Worm (Caenorhabditis elegans) whole organism, L1 larva: ENCODE results near the gene F29B9.5.

Source experiments
- C34B4.2 ChIP-seq: sonication (generic microtip); optimal IDR thresholded peaks from 2 replicates; lab custom pipeline; 2017; ENCODE audit warnings: mild to moderate bottlenecking, missing genetic modification characterization, missing compliant biosample characterization
- F16B12.6 ChIP-seq: fragments of 150-350 bp; optimal IDR thresholded peaks from 2 replicates; lab custom pipeline; 2014; ENCODE audit warnings: missing biosample characterization, missing genetic modification characterization
- Y116A8C.19 ChIP-seq: sonication (generic microtip); optimal IDR thresholded peaks from 2 replicates; lab custom pipeline; 2016; ENCODE audit warnings: missing compliant biosample characterization, missing genetic modification characterization, borderline replicate concordance
- ama-1 ChIP-seq: fragments of 150-350 bp; optimal IDR thresholded peaks from 2 replicates; lab custom pipeline; 2014
- ceh-90 ChIP-seq: sonication (generic microtip); optimal IDR thresholded peaks from 2 replicates; lab custom pipeline; 2016; ENCODE audit warnings: missing genetic modification characterization, missing compliant biosample characterization
- ces-1 ChIP-seq: fragments of 150-350 bp; optimal IDR thresholded peaks from 2 replicates; lab custom pipeline; 2014; ENCODE audit warnings: missing biosample characterization, missing genetic modification reagents, missing genetic modification characterization
- efl-1 ChIP-seq, 4 experiments: fragments of 150-350 bp; optimal IDR thresholded peaks in 3 of 4; peaks in 1 of 4; 1 replicate in 1 of 4; 2 replicates in 3 of 4; lab custom pipeline; 2014; ENCODE audit warnings: missing biosample characterization in 2 of 4, missing genetic modification characterization in 2 of 4, missing genetic modification reagents in 2 of 4
- efl-3 ChIP-seq: fragments of 200-800 bp; sonication (Bioruptor generic); optimal IDR thresholded peaks from 2 replicates; lab custom pipeline; 2018; ENCODE audit warnings: mild to moderate bottlenecking, missing genetic modification characterization, missing compliant biosample characterization
- egl-13 ChIP-seq: sonication (generic microtip); optimal IDR thresholded peaks from 2 replicates; lab custom pipeline; 2016; ENCODE audit warnings: missing genotype, missing genetic modification reagents, missing genetic modification characterization, missing compliant biosample characterization
- elt-2 ChIP-seq: sonication (generic microtip); optimal IDR thresholded peaks from 2 replicates; lab custom pipeline; 2016; ENCODE audit warnings: missing genetic modification characterization, mild to moderate bottlenecking, inconsistent platforms, missing compliant biosample characterization, missing genetic modification reagents
- fkh-4 ChIP-seq: sonication (generic microtip); optimal IDR thresholded peaks from 2 replicates; lab custom pipeline; 2016; ENCODE audit warnings: missing compliant biosample characterization, missing genetic modification characterization, borderline replicate concordance
- fos-1 ChIP-seq: fragments of 150-350 bp; optimal IDR thresholded peaks from 2 replicates; lab custom pipeline; 2014; ENCODE audit warnings: missing biosample characterization, missing genetic modification characterization
- grh-1 ChIP-seq: fragments of 200-800 bp; sonication (Bioruptor generic); IDR thresholded peaks from 2 replicates; pipeline ENCODE4 v1.3.6; 2022; ENCODE audit warnings: missing genetic modification reagents, missing genetic modification characterization, missing compliant biosample characterization
- hpl-2 ChIP-seq: fragments of 150-350 bp; optimal IDR thresholded peaks from 2 replicates; lab custom pipeline; 2014; ENCODE audit warnings: missing biosample characterization, missing genetic modification reagents, missing genetic modification characterization
- lin-13 ChIP-seq: fragments of 150-350 bp; optimal IDR thresholded peaks from 2 replicates; lab custom pipeline; 2014; ENCODE audit warnings: missing biosample characterization, missing genetic modification reagents, missing genetic modification characterization
- mdl-1 ChIP-seq, 2 experiments: fragments of 150-350 bp; optimal IDR thresholded peaks; 2 replicates each; lab custom pipeline; 2014 to 2017; ENCODE audit warnings: missing biosample characterization in 2 of 2, missing genetic modification characterization in 2 of 2, inconsistent platforms in 1 of 2
- mef-2 ChIP-seq: fragments of 150-350 bp; optimal IDR thresholded peaks from 2 replicates; lab custom pipeline; 2014; ENCODE audit warnings: missing biosample characterization, missing genetic modification characterization
- mep-1 ChIP-seq: fragments of 150-350 bp; optimal IDR thresholded peaks from 2 replicates; lab custom pipeline; 2014; ENCODE audit warnings: missing biosample characterization, missing genetic modification characterization
- nhr-12 ChIP-seq: sonication (generic microtip); optimal IDR thresholded peaks from 2 replicates; lab custom pipeline; 2017; ENCODE audit warnings: missing biosample characterization, missing genetic modification characterization
- nhr-19 ChIP-seq: fragments of 200-800 bp; sonication (Bioruptor generic); conservative IDR thresholded peaks from 2 replicates; pipeline ENCODE4 v1.3.6; 2022; ENCODE audit warnings: missing genetic modification characterization, missing compliant biosample characterization
- nhr-28 ChIP-seq: fragments of 150-350 bp; optimal IDR thresholded peaks from 2 replicates; lab custom pipeline; 2014; ENCODE audit warnings: missing biosample characterization, missing genetic modification characterization
- nhr-47 ChIP-seq: sonication (generic microtip); optimal IDR thresholded peaks from 2 replicates; lab custom pipeline; 2016; ENCODE audit warnings: mild to moderate bottlenecking, missing genetic modification characterization, moderate library complexity, missing compliant biosample characterization
- nhr-76 ChIP-seq: sonication (generic microtip); optimal IDR thresholded peaks from 2 replicates; lab custom pipeline; 2017; ENCODE audit warnings: missing biosample characterization, missing genetic modification characterization
- nhr-90 ChIP-seq: sonication (generic microtip); optimal IDR thresholded peaks from 2 replicates; lab custom pipeline; 2016; ENCODE audit warnings: mild to moderate bottlenecking, missing genetic modification characterization, missing compliant biosample characterization; ENCODE audit not compliant: poor library complexity
- pax-3 ChIP-seq: fragments of 200-800 bp; sonication (Bioruptor generic); optimal IDR thresholded peaks from 2 replicates; lab custom pipeline; 2018; ENCODE audit warnings: mild to moderate bottlenecking, missing genetic modification characterization, moderate library complexity, missing compliant biosample characterization
- rnt-1 ChIP-seq: sonication (generic microtip); optimal IDR thresholded peaks from 2 replicates; lab custom pipeline; 2016; ENCODE audit warnings: mild to moderate bottlenecking, missing genetic modification characterization, moderate library complexity, missing compliant biosample characterization
- skn-1 ChIP-seq: fragments of 150-350 bp; optimal IDR thresholded peaks from 2 replicates; lab custom pipeline; 2014; ENCODE audit warnings: missing biosample characterization, missing genetic modification characterization
- swsn-7 ChIP-seq: sonication (generic microtip); optimal IDR thresholded peaks from 2 replicates; lab custom pipeline; 2016; ENCODE audit warnings: missing genetic modification characterization, missing compliant biosample characterization
- zag-1 ChIP-seq: fragments of 150-350 bp; optimal IDR thresholded peaks from 2 replicates; lab custom pipeline; 2014; ENCODE audit warnings: missing biosample characterization, missing genetic modification characterization
- zip-4 ChIP-seq: fragments of 200-800 bp; sonication (Bioruptor generic); optimal IDR thresholded peaks from 2 replicates; lab custom pipeline; 2018; ENCODE audit warnings: mild to moderate bottlenecking, missing genetic modification characterization, moderate library complexity, missing compliant biosample characterization
- ztf-11 ChIP-seq, 2 experiments: sonication (generic microtip); optimal IDR thresholded peaks; 2 replicates each; lab custom pipeline; 2016 to 2017; ENCODE audit warnings: missing genetic modification characterization in 2 of 2, missing biosample characterization in 1 of 2, missing compliant biosample characterization in 1 of 2
- ztf-4 ChIP-seq: fragments of 150-350 bp; optimal IDR thresholded peaks from 2 replicates; lab custom pipeline; 2014; ENCODE audit warnings: missing biosample characterization, missing genetic modification characterization

The F29B9.5 gene

ce11 chrIV:4652365-4652844 is at the start of gene F29B9.5:
TSS of gene F29B9.5 (plus strand) at chrIV:4652415.
- TF ChIP-seq rnt-1 (tag; lab: Kevin White, UChicago) = peak; percentile 18
- TF ChIP-seq nhr-12 (tag; lab: Kevin White, UChicago) = no peak
- TF ChIP-seq ama-1 (lab: Kevin White, UChicago) = peak; percentile 61

- TF ChIP-seq efl-1 (optimal IDR thresholded peaks at IDR 0.05; lab: Kevin White, UChicago) (no peak), efl-1 (GFP tag; optimal IDR thresholded peaks at IDR 0.05 in 1 of 2; lab: Kevin White, UChicago) (peak in 1 of 2 experiments; percentile 67), nhr-12 (tag; lab: Kevin White, UChicago) (no peak), Y116A8C.19 (tag; lab: Kevin White, UChicago) (no peak), swsn-7 (no peak)
These were observed 49.6 kb upstream of the F29B9.5 start, which contains the start of gene F19C7.4 for ce11 chrIV:4602565-4602964. TSS of gene F19C7.4 (plus strand) at chrIV:4602865.

ce11 chrIV:4605608-4606007 is 46.6 kb upstream of the F29B9.5 start, which contains the start of gene nspg-10:
TSS of gene nspg-10 (plus strand) at chrIV:4605786.
- TF ChIP-seq elt-2 (tag; lab: Kevin White, UChicago) (peak; percentile 34), Y116A8C.19 (tag; lab: Kevin White, UChicago) (no peak)

- TF ChIP-seq nhr-28 (tag; lab: Kevin White, UChicago) (no peak), efl-3 (GFP tag; lab: Kevin White, UChicago) (no peak), mdl-1 (tag; optimal IDR thresholded peaks at IDR 0.05; lab: Kevin White, UChicago) (no peak), elt-2 (tag; lab: Kevin White, UChicago) (no peak), zag-1 (tag; lab: Kevin White, UChicago) (no peak), ztf-11 (tag; optimal IDR thresholded peaks at IDR 0.05; lab: Kevin White, UChicago) (no peak), ces-1 (GFP tag; lab: Kevin White, UChicago) (no peak), fkh-4 (no peak), lin-13 (GFP tag; lab: Kevin White, UChicago) (no peak), ztf-4 (tag; lab: Kevin White, UChicago) (no peak), mef-2 (no peak), grh-1 (GFP tag; lab: Robert Waterston, UW) (no peak), nhr-90 (tag; lab: Kevin White, UChicago) (no peak), pax-3 (tag; lab: Kevin White, UChicago) (no peak), zip-4 (no peak), nhr-19 (GFP tag; lab: Robert Waterston, UW) (no peak), mep-1 (tag; lab: Kevin White, UChicago) (no peak)
These were observed 43.6 kb upstream of the F29B9.5 start for ce11 chrIV:4608661-4609060.

DNA sequence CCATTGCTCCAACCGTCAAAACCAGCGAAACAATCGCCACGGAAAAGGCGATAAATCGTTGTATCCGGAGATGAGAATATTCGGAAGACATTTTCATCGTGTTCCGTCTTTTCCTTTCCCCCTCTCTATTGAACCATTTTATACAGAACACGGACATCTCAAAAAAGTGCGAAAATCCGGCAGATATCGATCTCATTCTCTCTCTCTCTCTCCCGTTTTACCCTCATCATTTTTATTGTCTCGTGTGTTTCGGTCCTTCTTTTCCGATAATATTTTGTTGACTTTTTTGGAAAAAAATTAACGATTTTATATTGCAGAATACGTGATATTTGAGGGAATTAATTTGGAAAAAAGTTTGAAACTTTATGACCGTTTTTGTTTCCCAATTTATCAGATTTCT is 42.6 kb upstream of the F29B9.5 start, which contains the start of gene col-110:
Gene col-110, minus strand, starts transcription at position 101 of the 400 bp plus-strand sequence.
- TF ChIP-seq zip-4 (no peak), mdl-1 (tag; optimal IDR thresholded peaks at IDR 0.05; lab: Kevin White, UChicago) (no peak), pax-3 (tag; lab: Kevin White, UChicago) (no peak), fos-1 (tag; lab: Kevin White, UChicago) (no peak), hpl-2 (GFP tag; lab: Kevin White, UChicago) (no peak), C34B4.2 (tag; lab: Kevin White, UChicago) (no peak), skn-1 (tag; lab: Kevin White, UChicago) (no peak), nhr-76 (no peak), mef-2 (no peak), ztf-11 (tag; optimal IDR thresholded peaks at IDR 0.05; lab: Kevin White, UChicago) (no peak), egl-13 (tag; lab: Kevin White, UChicago) (no peak), nhr-47 (tag; lab: Kevin White, UChicago) (no peak), nhr-12 (tag; lab: Kevin White, UChicago) (no peak), F16B12.6 (tag; lab: Kevin White, UChicago) (no peak), ceh-90 (tag; lab: Kevin White, UChicago) (no peak)
